Worm (Caenorhabditis elegans) whole organism, L4/young adult: Measurements from ENCODE around the gene F27E5.3.

ENCODE experiments used
- W03F9.2 ChIP-seq: fragments of 150-350 bp; optimal IDR thresholded peaks from 2 replicates; lab custom pipeline; 2014; ENCODE audit warnings: missing biosample characterization, missing genetic modification characterization
- him-1 ChIP-seq: sonication (generic microtip); optimal IDR thresholded peaks from 2 replicates; lab custom pipeline; 2016; ENCODE audit warnings: missing genotype, missing genetic modification reagents, missing genetic modification characterization, missing compliant biosample characterization

DNA sequence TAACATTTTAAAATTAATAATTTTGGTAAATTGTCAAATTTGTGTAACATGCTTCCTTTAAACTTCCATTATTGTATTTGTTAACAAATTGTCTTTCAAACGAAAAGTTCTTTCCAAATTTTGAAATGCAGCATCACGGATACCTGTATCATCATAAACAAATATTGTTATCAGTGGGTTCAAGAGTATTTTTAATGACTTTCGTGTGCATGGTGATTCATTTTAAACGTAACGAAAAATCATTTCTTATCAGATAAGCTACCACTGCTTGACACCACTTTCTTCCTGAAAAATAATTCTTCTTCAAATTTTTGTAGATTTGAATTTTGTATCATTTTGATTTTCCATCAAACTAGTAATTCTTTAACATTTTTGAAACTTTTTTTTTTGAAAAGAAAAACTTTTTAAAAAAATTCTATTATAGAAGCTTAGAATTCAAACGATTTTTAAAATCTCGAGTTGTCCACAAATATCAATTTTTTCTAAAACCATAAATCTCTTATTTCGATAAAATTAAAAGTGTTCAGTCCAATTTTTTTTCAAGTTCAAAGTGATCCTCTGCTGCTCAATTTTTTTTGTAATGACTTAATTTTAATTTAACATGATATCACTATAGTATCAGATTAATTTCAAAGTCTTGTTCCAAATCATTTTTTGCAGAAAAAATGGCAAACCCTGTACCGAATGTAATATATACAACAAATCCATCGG, 9.6 kb downstream of the F27E5.3 start, which contains the start of gene F27E5.9:
- no peak for TF ChIP-seq him-1 (tag; lab: Kevin White, UChicago)
- TF ChIP-seq W03F9.2 (tag; lab: Kevin White, UChicago), result no peak
